Fruit fly (Drosophila melanogaster): ENCODE results near the gene Clp.

The Clp gene

dm6 chr2L:859897-860296 is 40.1 kb downstream of the Clp start, which contains the start of gene CG13950:
TSS of gene CG13950 (plus strand) at chr2L:860197.
- TF ChIP-seq EcR (GFP tag; optimal IDR thresholded peaks at IDR 0.05), result no peak
- no peak for TF ChIP-seq CG32121 (GFP tag; IDR thresholded peaks at IDR 0.05)
- TF ChIP-seq CG17806 (tag; optimal IDR thresholded peaks at IDR 0.05), result no peak
- no peak for TF ChIP-seq Pif1A (GFP tag; optimal IDR thresholded peaks at IDR 0.05)
- no peak for TF ChIP-seq CG8301 (tag; optimal IDR thresholded peaks at IDR 0.05)
- TF ChIP-seq gl (tag; optimal IDR thresholded peaks at IDR 0.05), result no peak
- no peak for TF ChIP-seq Snoo (tag; optimal IDR thresholded peaks at IDR 0.05)

- TF ChIP-seq CG10348 (GFP tag; IDR thresholded peaks at IDR 0.05), result peak; percentile 87
- no peak for TF ChIP-seq D1 (tag; optimal IDR thresholded peaks at IDR 0.05)
- peak; percentile 96 for TF ChIP-seq CG12605 (GFP tag; IDR thresholded peaks at IDR 0.05)
- peak; percentile 97 for TF ChIP-seq Pif1B (GFP tag; optimal IDR thresholded peaks at IDR 0.05)
- peak; percentile 96 for TF ChIP-seq CG14655 (GFP tag; optimal IDR thresholded peaks at IDR 0.05)
- TF ChIP-seq gl (tag; optimal IDR thresholded peaks at IDR 0.05), result peak; percentile 92
- TF ChIP-seq Ets98B (GFP tag; IDR thresholded peaks at IDR 0.05), result peak; percentile 98
- peak; percentile 97 for TF ChIP-seq CG32121 (GFP tag; IDR thresholded peaks at IDR 0.05)
- peak; percentile 85 for TF ChIP-seq CG13204 (GFP tag; optimal IDR thresholded peaks at IDR 0.05)
- peak; percentile 97 for TF ChIP-seq Snoo (tag; optimal IDR thresholded peaks at IDR 0.05)
- TF ChIP-seq CG9948 (tag; optimal IDR thresholded peaks at IDR 0.05), result peak; percentile 94
- TF ChIP-seq CG17806 (tag; optimal IDR thresholded peaks at IDR 0.05), result peak; percentile 95
- peak; percentile 98 for TF ChIP-seq Pif1A (GFP tag; optimal IDR thresholded peaks at IDR 0.05)
- TF ChIP-seq rn (GFP tag; IDR thresholded peaks at IDR 0.05), result peak; percentile 97
- TF ChIP-seq fd96Ca (GFP tag; IDR thresholded peaks at IDR 0.05), result peak; percentile 98
- peak; percentile 95 for TF ChIP-seq CG8159 (tag; optimal IDR thresholded peaks at IDR 0.05)
- TF ChIP-seq CG4496 (GFP tag; IDR thresholded peaks at IDR 0.05), result peak; percentile 98
- peak; percentile 89 for TF ChIP-seq EcR (GFP tag; optimal IDR thresholded peaks at IDR 0.05)
- peak; percentile 93 for TF ChIP-seq CG8301 (tag; optimal IDR thresholded peaks at IDR 0.05)
- TF ChIP-seq CG15710 (tag; optimal IDR thresholded peaks at IDR 0.05), result peak; percentile 95
- peak; percentile 95 for TF ChIP-seq CG34367 (tag; optimal IDR thresholded peaks at IDR 0.05)
These were observed 46.1 kb downstream of the Clp start for dm6 chr2L:865851-866250.

dm6 chr2L:866950-867744 is 47.4 kb downstream of the Clp start:
- TF ChIP-seq CG12605 (GFP tag; IDR thresholded peaks at IDR 0.05) (peak; percentile 93), CG17806 (tag; optimal IDR thresholded peaks at IDR 0.05) (peak; percentile 86), CG4496 (GFP tag; IDR thresholded peaks at IDR 0.05) (peak; percentile 97), Ets98B (GFP tag; IDR thresholded peaks at IDR 0.05) (peak; percentile 95), rn (GFP tag; IDR thresholded peaks at IDR 0.05) (peak; percentile 79), gl (tag; optimal IDR thresholded peaks at IDR 0.05) (peak; percentile 62), CG9948 (tag; optimal IDR thresholded peaks at IDR 0.05) (peak; percentile 80), D1 (tag; optimal IDR thresholded peaks at IDR 0.05) (no peak), CG14655 (GFP tag; optimal IDR thresholded peaks at IDR 0.05) (peak; percentile 90), Snoo (tag; optimal IDR thresholded peaks at IDR 0.05) (peak; percentile 91), CG15710 (tag; optimal IDR thresholded peaks at IDR 0.05) (peak; percentile 91), CG13204 (GFP tag; optimal IDR thresholded peaks at IDR 0.05) (peak; percentile 63), CG8301 (tag; optimal IDR thresholded peaks at IDR 0.05) (peak; percentile 91), CG32121 (GFP tag; IDR thresholded peaks at IDR 0.05) (peak; percentile 93), CG34367 (tag; optimal IDR thresholded peaks at IDR 0.05) (peak; percentile 81), Pif1B (GFP tag; optimal IDR thresholded peaks at IDR 0.05) (peak; percentile 91), EcR (GFP tag; optimal IDR thresholded peaks at IDR 0.05) (peak; percentile 4), Pif1A (GFP tag; optimal IDR thresholded peaks at IDR 0.05) (peak; percentile 93), fd96Ca (GFP tag; IDR thresholded peaks at IDR 0.05) (peak; percentile 94), CG10348 (GFP tag; IDR thresholded peaks at IDR 0.05) (peak; percentile 86), CG8159 (tag; optimal IDR thresholded peaks at IDR 0.05) (peak; percentile 85)

dm6 chr2L:867899-868605 is 48.3 kb downstream of the Clp start, which contains the start of gene aru:
TSS of gene aru (minus strand) at chr2L:868354.
- TF ChIP-seq CG13204 (GFP tag; optimal IDR thresholded peaks at IDR 0.05) (peak; percentile 7), CG32121 (GFP tag; IDR thresholded peaks at IDR 0.05) (peak; percentile 34; the same call in 1 of the 2 replicates), Ets98B (GFP tag; IDR thresholded peaks at IDR 0.05) (peak; percentile 52), CG8159 (tag; optimal IDR thresholded peaks at IDR 0.05) (peak; percentile 44), CG12605 (GFP tag; IDR thresholded peaks at IDR 0.05) (no peak; the same call in 1 of the 2 replicates), CG4496 (GFP tag; IDR thresholded peaks at IDR 0.05) (peak; percentile 41; the same call in 1 of the 3 replicates), CG14655 (GFP tag; optimal IDR thresholded peaks at IDR 0.05) (peak; percentile 29), CG9948 (tag; optimal IDR thresholded peaks at IDR 0.05) (peak; percentile 6), EcR (GFP tag; optimal IDR thresholded peaks at IDR 0.05) (peak; percentile 36), Pif1B (GFP tag; optimal IDR thresholded peaks at IDR 0.05) (peak; percentile 60), gl (tag; optimal IDR thresholded peaks at IDR 0.05) (no peak), CG17806 (tag; optimal IDR thresholded peaks at IDR 0.05) (no peak), rn (GFP tag; IDR thresholded peaks at IDR 0.05) (no peak), Snoo (tag; optimal IDR thresholded peaks at IDR 0.05) (no peak), CG15710 (tag; optimal IDR thresholded peaks at IDR 0.05) (peak; percentile 33), CG34367 (tag; optimal IDR thresholded peaks at IDR 0.05) (no peak), CG8301 (tag; optimal IDR thresholded peaks at IDR 0.05) (peak; percentile 32), D1 (tag; optimal IDR thresholded peaks at IDR 0.05) (no peak), fd96Ca (GFP tag; IDR thresholded peaks at IDR 0.05) (0 out of 3 replicates have a peak, but pooled peaks have one; percentile 7), Pif1A (GFP tag; optimal IDR thresholded peaks at IDR 0.05) (peak; percentile 3), CG10348 (GFP tag; IDR thresholded peaks at IDR 0.05) (no peak)

Measured in whole organism, pupa.